Worm (Caenorhabditis elegans): ENCODE results near the gene srw-87.
A peak's percentile ranks its signal among the peaks of the same experiment; 100 is the strongest.

- peak; percentile 81 for TF ChIP-seq him-1 (tag; optimal IDR thresholded peaks at IDR 0.05)
- no peak for TF ChIP-seq dao-5 (tag; optimal IDR thresholded peaks at IDR 0.05)
- no peak for TF ChIP-seq W03F9.2 (tag; optimal IDR thresholded peaks at IDR 0.05)
Measured at ce11 chrV:16350775-16351378, 14.5 kb downstream of the srw-87 start.
